Worm (Caenorhabditis elegans): ENCODE measurements around the gene Y57E12B.1.

Gene Y57E12B.1

DNA sequence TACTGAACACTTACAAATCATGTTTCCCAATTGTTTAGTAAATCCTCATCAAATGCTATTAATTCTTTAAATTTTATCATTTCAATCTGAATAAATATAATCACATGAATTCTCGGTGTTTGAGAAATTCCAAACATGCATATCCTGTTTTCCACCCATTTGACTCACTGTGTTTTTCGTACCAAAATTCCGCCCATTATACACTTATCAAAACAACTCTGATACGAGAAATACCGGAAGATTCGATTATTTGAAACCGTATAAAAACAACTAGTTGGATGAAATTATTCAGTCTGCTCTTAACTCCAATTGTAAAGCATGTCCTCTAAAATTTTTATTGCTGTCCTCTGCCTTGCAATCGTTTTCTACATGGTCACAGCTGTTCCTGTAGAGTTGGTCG, at the start of gene Y57E12B.1:
TSS of gene Y57E12B.1 (plus strand) at position 301 of the 400 bp plus-strand sequence.
- TF ChIP-seq ets-7 (tag; optimal IDR thresholded peaks at IDR 0.05) (no peak), sea-1 (GFP tag; conservative IDR thresholded peaks at IDR 0.05) (no peak), ama-1 (optimal IDR thresholded peaks at IDR 0.05) (no peak), hmbx-1 (tag; optimal IDR thresholded peaks at IDR 0.05) (no peak)

ce11 chrV:6900173-6900638, 48.1 kb upstream of the Y57E12B.1 start, which contains the start of gene odc-1:
TSS of gene odc-1 (minus strand) at chrV:6900223.
- TF ChIP-seq ama-1 (optimal IDR thresholded peaks at IDR 0.05), result no peak
- TF ChIP-seq ets-7 (tag; optimal IDR thresholded peaks at IDR 0.05), result no peak
- TF ChIP-seq F13C5.2 (tag; optimal IDR thresholded peaks at IDR 0.05), result no peak
- no peak for TF ChIP-seq ceh-13 (GFP tag; optimal IDR thresholded peaks at IDR 0.05)
- TF ChIP-seq sea-1 (GFP tag; conservative IDR thresholded peaks at IDR 0.05), result no peak
- no peak for TF ChIP-seq tbx-37 (GFP tag; conservative IDR thresholded peaks at IDR 0.05)
- TF ChIP-seq tra-4 (tag; optimal IDR thresholded peaks at IDR 0.05), result no peak
- no peak for TF ChIP-seq B0310.2 (tag; optimal IDR thresholded peaks at IDR 0.05)
- TF ChIP-seq flt-1 (GFP tag; IDR thresholded peaks at IDR 0.05), result no peak
- TF ChIP-seq hmg-4 (GFP tag; optimal IDR thresholded peaks at IDR 0.05), result no peak
- TF ChIP-seq pes-1 (GFP tag; IDR thresholded peaks at IDR 0.05), result no peak
- TF ChIP-seq tbx-11 (GFP tag; IDR thresholded peaks at IDR 0.05), result no peak
- TF ChIP-seq scrt-1 (GFP tag; IDR thresholded peaks at IDR 0.05), result no peak
- no peak for TF ChIP-seq aly-1 (tag; optimal IDR thresholded peaks at IDR 0.05)
- no peak for TF ChIP-seq ceh-36 (tag; optimal IDR thresholded peaks at IDR 0.05)
- no peak for TF ChIP-seq hmbx-1 (tag; optimal IDR thresholded peaks at IDR 0.05)

- no peak for TF ChIP-seq scrt-1 (GFP tag; IDR thresholded peaks at IDR 0.05)
- TF ChIP-seq hnd-1 (tag; optimal IDR thresholded peaks at IDR 0.05), result no peak
- TF ChIP-seq pes-1 (GFP tag; IDR thresholded peaks at IDR 0.05), result no peak
- no peak for TF ChIP-seq ama-1 (optimal IDR thresholded peaks at IDR 0.05)
- TF ChIP-seq B0310.2 (tag; optimal IDR thresholded peaks at IDR 0.05), result no peak
- no peak for TF ChIP-seq hmbx-1 (tag; optimal IDR thresholded peaks at IDR 0.05)
- no peak for TF ChIP-seq tra-4 (tag; optimal IDR thresholded peaks at IDR 0.05)
- no peak for TF ChIP-seq tbx-11 (GFP tag; IDR thresholded peaks at IDR 0.05)
- no peak for TF ChIP-seq ets-7 (tag; optimal IDR thresholded peaks at IDR 0.05)
- no peak for TF ChIP-seq flt-1 (GFP tag; IDR thresholded peaks at IDR 0.05)
- no peak for TF ChIP-seq ceh-13 (GFP tag; optimal IDR thresholded peaks at IDR 0.05)
- TF ChIP-seq hmg-4 (GFP tag; optimal IDR thresholded peaks at IDR 0.05), result no peak
Observed at ce11 chrV:6900814-6901592, 47.3 kb upstream of the Y57E12B.1 start.

- no peak for TF ChIP-seq sea-1 (GFP tag; conservative IDR thresholded peaks at IDR 0.05)
- TF ChIP-seq ceh-13 (GFP tag; optimal IDR thresholded peaks at IDR 0.05), result no peak
- TF ChIP-seq B0310.2 (tag; optimal IDR thresholded peaks at IDR 0.05), result no peak
- TF ChIP-seq ets-7 (tag; optimal IDR thresholded peaks at IDR 0.05), result no peak
- no peak for TF ChIP-seq hmg-4 (GFP tag; optimal IDR thresholded peaks at IDR 0.05)
- TF ChIP-seq tra-4 (tag; optimal IDR thresholded peaks at IDR 0.05), result no peak
- no peak for TF ChIP-seq tbx-37 (GFP tag; conservative IDR thresholded peaks at IDR 0.05)
- TF ChIP-seq F13C5.2 (tag; optimal IDR thresholded peaks at IDR 0.05), result no peak
- TF ChIP-seq ceh-36 (tag; optimal IDR thresholded peaks at IDR 0.05), result no peak
- no peak for TF ChIP-seq hmbx-1 (tag; optimal IDR thresholded peaks at IDR 0.05)
- TF ChIP-seq hnd-1 (tag; optimal IDR thresholded peaks at IDR 0.05), result no peak
- no peak for TF ChIP-seq aly-1 (tag; optimal IDR thresholded peaks at IDR 0.05)
- TF ChIP-seq scrt-1 (GFP tag; IDR thresholded peaks at IDR 0.05), result no peak
- no peak for TF ChIP-seq pes-1 (GFP tag; IDR thresholded peaks at IDR 0.05)
- TF ChIP-seq flt-1 (GFP tag; IDR thresholded peaks at IDR 0.05), result no peak
Observed at ce11 chrV:6901943-6902549, 46.3 kb upstream of the Y57E12B.1 start.

- TF ChIP-seq sea-1 (GFP tag; conservative IDR thresholded peaks at IDR 0.05) (no peak), F13C5.2 (tag; optimal IDR thresholded peaks at IDR 0.05) (no peak)
Observed at ce11 chrV:6906435-6906834, 41.9 kb upstream of the Y57E12B.1 start.

DNA sequence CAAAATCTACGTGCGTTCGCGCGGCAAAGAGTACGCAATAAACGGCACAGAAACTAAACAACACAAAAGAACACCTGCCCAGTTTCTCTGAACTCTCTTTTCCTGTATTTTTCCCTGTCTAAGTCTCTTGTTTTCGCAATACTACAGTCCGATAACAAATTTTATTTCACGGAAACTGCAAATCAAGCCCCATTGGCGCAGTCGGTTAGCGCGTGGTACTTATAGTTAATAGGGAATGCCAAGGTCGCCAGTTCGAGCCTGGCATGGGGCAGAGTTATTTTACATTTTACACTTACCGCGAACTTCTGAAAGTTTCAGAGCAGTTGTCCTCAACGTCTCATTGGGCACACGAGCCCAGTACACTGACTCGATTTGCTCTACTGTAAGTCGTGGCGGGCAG, 31.0 kb upstream of the Y57E12B.1 start:
- TF ChIP-seq flt-1 (GFP tag; IDR thresholded peaks at IDR 0.05) (no peak), F13C5.2 (tag; optimal IDR thresholded peaks at IDR 0.05) (no peak), hmg-4 (GFP tag; optimal IDR thresholded peaks at IDR 0.05) (no peak), ceh-36 (tag; optimal IDR thresholded peaks at IDR 0.05) (no peak), tbx-37 (GFP tag; conservative IDR thresholded peaks at IDR 0.05) (no peak), B0310.2 (tag; optimal IDR thresholded peaks at IDR 0.05) (no peak), hmbx-1 (tag; optimal IDR thresholded peaks at IDR 0.05) (no peak), hnd-1 (tag; optimal IDR thresholded peaks at IDR 0.05) (no peak), ets-7 (tag; optimal IDR thresholded peaks at IDR 0.05) (no peak), scrt-1 (GFP tag; IDR thresholded peaks at IDR 0.05) (no peak), sea-1 (GFP tag; conservative IDR thresholded peaks at IDR 0.05) (no peak), tra-4 (tag; optimal IDR thresholded peaks at IDR 0.05) (no peak)

DNA sequence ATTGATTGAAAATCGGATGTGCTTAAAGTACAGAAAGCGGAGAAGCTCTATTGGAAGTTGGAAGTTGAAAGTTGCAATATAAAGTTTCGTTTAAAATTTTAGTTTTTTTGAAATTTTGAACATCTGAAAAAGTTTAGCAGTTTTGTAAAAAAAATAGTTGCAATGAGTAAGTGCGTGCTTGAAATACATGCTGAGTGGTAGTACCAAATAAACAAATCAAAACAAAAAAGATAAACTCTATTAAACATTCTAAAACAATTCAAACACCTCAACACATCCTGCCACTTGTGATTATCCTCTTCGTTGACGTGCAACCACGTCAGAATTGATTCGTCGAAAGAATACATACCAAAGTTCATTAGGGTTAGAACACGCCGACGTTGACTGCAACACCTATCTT, 29.1 kb upstream of the Y57E12B.1 start:
- TF ChIP-seq ama-1 (optimal IDR thresholded peaks at IDR 0.05), result no peak
- no peak for TF ChIP-seq tbx-37 (GFP tag; conservative IDR thresholded peaks at IDR 0.05)
- TF ChIP-seq ceh-13 (GFP tag; optimal IDR thresholded peaks at IDR 0.05), result no peak
- TF ChIP-seq B0310.2 (tag; optimal IDR thresholded peaks at IDR 0.05), result no peak
- TF ChIP-seq hnd-1 (tag; optimal IDR thresholded peaks at IDR 0.05), result no peak
- no peak for TF ChIP-seq sea-1 (GFP tag; conservative IDR thresholded peaks at IDR 0.05)
- no peak for TF ChIP-seq tbx-11 (GFP tag; IDR thresholded peaks at IDR 0.05)
- no peak for TF ChIP-seq aly-1 (tag; optimal IDR thresholded peaks at IDR 0.05)
- no peak for TF ChIP-seq tra-4 (tag; optimal IDR thresholded peaks at IDR 0.05)
